Fruit fly (Drosophila melanogaster) whole organism, embryonic: ENCODE measurements around the gene APP-BP1.

Source experiments
- Adf1 ChIP-seq: fragments of 200-800 bp; sonication (Bioruptor generic); IDR thresholded peaks from 2 replicates; pipeline ENCODE4 v1.3.6; 2022; ENCODE audit warnings: missing biosample characterization, missing genetic modification characterization
- Antp ChIP-seq: fragments of 200-800 bp; sonication (Bioruptor generic); optimal IDR thresholded peaks from 3 replicates; lab custom pipeline; 2016; ENCODE audit warnings: missing biosample characterization, missing genetic modification characterization
- Atf6 ChIP-seq: fragments of 200-800 bp; sonication (Bioruptor generic); IDR thresholded peaks from 2 replicates; pipeline ENCODE4 v1.3.6; 2022; ENCODE audit warnings: missing biosample characterization, missing genetic modification characterization
- CG10321 ChIP-seq: fragments of 200-800 bp; sonication (Bioruptor generic); IDR thresholded peaks from 2 replicates; pipeline ENCODE4 v1.3.6; 2022; ENCODE audit warnings: missing biosample characterization, missing genetic modification characterization
- CG11456 ChIP-seq: fragments of 200-800 bp; sonication (Bioruptor generic); IDR thresholded peaks from 3 replicates; pipeline ENCODE4 v1.3.6; 2022; ENCODE audit warnings: missing biosample characterization, missing genetic modification characterization
- CG12744 ChIP-seq: fragments of 200-800 bp; sonication (Bioruptor generic); optimal IDR thresholded peaks from 2 replicates; lab custom pipeline; 2016; ENCODE audit warnings: missing biosample characterization, missing genetic modification characterization
- CG12769 ChIP-seq: fragments of 200-800 bp; sonication (Bioruptor generic); optimal IDR thresholded peaks from 2 replicates; lab custom pipeline; 2019; ENCODE audit warnings: missing biosample characterization, mild to moderate bottlenecking, missing genetic modification characterization, moderate library complexity
- CG14441 ChIP-seq: fragments of 200-800 bp; sonication (Bioruptor generic); IDR thresholded peaks from 2 replicates; pipeline ENCODE4 v1.3.6; 2022; ENCODE audit warnings: missing biosample characterization, missing genetic modification characterization
- CG16863 ChIP-seq: fragments of 200-800 bp; sonication (Bioruptor generic); optimal IDR thresholded peaks from 3 replicates; lab custom pipeline; 2016; ENCODE audit warnings: missing biosample characterization, missing genetic modification characterization
- CG2875 ChIP-seq: fragments of 200-800 bp; sonication (Bioruptor generic); optimal IDR thresholded peaks from 2 replicates; lab custom pipeline; 2017; ENCODE audit warnings: missing biosample characterization, mild to moderate bottlenecking, missing genetic modification characterization, missing genetic modification reagents
- CG32767 ChIP-seq: fragments of 200-800 bp; sonication (Bioruptor generic); IDR thresholded peaks from 2 replicates; pipeline ENCODE4 v1.3.6; 2022; ENCODE audit warnings: missing biosample characterization, missing genetic modification characterization
- CG32772 ChIP-seq: fragments of 200-800 bp; sonication (Bioruptor generic); IDR thresholded peaks from 2 replicates; pipeline ENCODE4 v1.3.6; 2022; ENCODE audit warnings: missing biosample characterization, missing genetic modification characterization
- CG3407 ChIP-seq: fragments of 200-800 bp; sonication (Bioruptor generic); optimal IDR thresholded peaks from 2 replicates; lab custom pipeline; 2018; ENCODE audit warnings: missing biosample characterization, mild to moderate bottlenecking, missing genetic modification characterization
- CG34224 ChIP-seq: fragments of 200-800 bp; sonication (Bioruptor generic); IDR thresholded peaks from 3 replicates; pipeline ENCODE4 v1.3.6; 2022; ENCODE audit warnings: missing biosample characterization, missing genetic modification characterization; ENCODE audit not compliant: partially characterized antibody
- CG34422 ChIP-seq: fragments of 200-800 bp; sonication (Bioruptor generic); IDR thresholded peaks from 3 replicates; pipeline ENCODE4 v1.3.6; 2022; ENCODE audit warnings: missing biosample characterization, missing genetic modification characterization
- CG4707 ChIP-seq: fragments of 200-800 bp; sonication (Bioruptor generic); optimal IDR thresholded peaks from 2 replicates; lab custom pipeline; 2018; ENCODE audit warnings: missing biosample characterization, mild to moderate bottlenecking, missing genetic modification characterization, moderate library complexity
- CG6272 ChIP-seq: fragments of 200-800 bp; sonication (Bioruptor generic); IDR thresholded peaks from 2 replicates; pipeline ENCODE4 v1.3.6; 2022; ENCODE audit warnings: missing biosample characterization, missing genetic modification characterization
- CG9215 ChIP-seq: fragments of 200-800 bp; sonication (Bioruptor generic); IDR thresholded peaks from 2 replicates; pipeline ENCODE4 v1.3.6; 2022; ENCODE audit warnings: missing biosample characterization, missing genetic modification characterization
- CG9797 ChIP-seq: fragments of 200-800 bp; sonication (Bioruptor generic); optimal IDR thresholded peaks from 3 replicates; lab custom pipeline; 2018; ENCODE audit warnings: missing biosample characterization, mild to moderate bottlenecking, missing genetic modification characterization
- CG9932 ChIP-seq: fragments of 200-800 bp; sonication (Bioruptor generic); IDR thresholded peaks from 2 replicates; pipeline ENCODE4 v1.3.6; 2022; ENCODE audit warnings: missing biosample characterization, missing genetic modification characterization
- Dp ChIP-seq: fragments of 200-800 bp; sonication (Bioruptor generic); optimal IDR thresholded peaks from 2 replicates; lab custom pipeline; 2018; ENCODE audit warnings: missing biosample characterization, mild to moderate bottlenecking, missing genetic modification characterization, moderate library complexity
- Drgx ChIP-seq: fragments of 200-800 bp; sonication (Bioruptor generic); IDR thresholded peaks from 2 replicates; pipeline ENCODE4 v1.3.6; 2022; ENCODE audit warnings: missing biosample characterization, missing genetic modification characterization
- Ets65A ChIP-seq: fragments of 200-800 bp; sonication (Bioruptor generic); peaks from one replicate; lab custom pipeline; 2016; ENCODE audit warnings: missing biosample characterization, missing genetic modification characterization
- H2.0 ChIP-seq: fragments of 200-800 bp; sonication (Bioruptor generic); IDR thresholded peaks from 2 replicates; pipeline ENCODE4 v1.3.6; 2022; ENCODE audit warnings: missing biosample characterization, missing genetic modification characterization
- MTF-1 ChIP-seq: fragments of 200-800 bp; sonication (Bioruptor generic); optimal IDR thresholded peaks from 2 replicates; lab custom pipeline; 2018; ENCODE audit warnings: missing biosample characterization, mild to moderate bottlenecking, missing genetic modification characterization, borderline replicate concordance
- NFAT ChIP-seq: fragments of 200-800 bp; sonication (Bioruptor generic); IDR thresholded peaks from 2 replicates; pipeline ENCODE4 v1.3.6; 2022; ENCODE audit warnings: missing biosample characterization, missing genetic modification characterization
- Oli ChIP-seq: fragments of 200-800 bp; sonication (Bioruptor generic); optimal IDR thresholded peaks from 2 replicates; lab custom pipeline; 2018; ENCODE audit warnings: missing biosample characterization, mild to moderate bottlenecking, missing genetic modification characterization, moderate library complexity
- Side ChIP-seq: fragments of 200-800 bp; sonication (Bioruptor generic); optimal IDR thresholded peaks from 2 replicates; lab custom pipeline; 2016; ENCODE audit warnings: missing biosample characterization, missing genetic modification characterization
- Xbp1 ChIP-seq: fragments of 200-800 bp; sonication (Bioruptor generic); optimal IDR thresholded peaks from 3 replicates; lab custom pipeline; 2016; ENCODE audit warnings: missing biosample characterization, mild to moderate bottlenecking, missing genetic modification characterization
- al ChIP-seq: fragments of 200-800 bp; sonication (Bioruptor generic); IDR thresholded peaks from 2 replicates; pipeline ENCODE4 v1.3.6; 2022; ENCODE audit warnings: missing biosample characterization, missing genetic modification characterization
- ap ChIP-seq: fragments of 200-800 bp; sonication (Bioruptor generic); IDR thresholded peaks from 2 replicates; pipeline ENCODE4 v1.3.6; 2022; ENCODE audit warnings: missing biosample characterization, missing genetic modification characterization
- cad ChIP-seq: fragments of >200 bp; optimal IDR thresholded peaks from 2 replicates; lab custom pipeline; 2017; ENCODE audit warnings: missing biosample characterization, missing genetic modification characterization
- chn ChIP-seq: fragments of 200-800 bp; sonication (Bioruptor generic); optimal IDR thresholded peaks from 2 replicates; lab custom pipeline; 2016; ENCODE audit warnings: missing biosample characterization, missing genetic modification characterization
- crol ChIP-seq: fragments of 200-800 bp; sonication (Bioruptor generic); IDR thresholded peaks from 2 replicates; pipeline ENCODE4 v1.3.6; 2022; ENCODE audit warnings: missing biosample characterization, missing genetic modification characterization
- disco-r ChIP-seq: fragments of 200-800 bp; sonication (Bioruptor generic); optimal IDR thresholded peaks from 2 replicates; lab custom pipeline; 2016; ENCODE audit warnings: missing biosample characterization, missing genetic modification characterization
- dysf ChIP-seq: fragments of 200-800 bp; sonication (Bioruptor generic); IDR thresholded peaks from 3 replicates; pipeline ENCODE4 v1.3.6; 2022; ENCODE audit warnings: missing biosample characterization, missing genetic modification characterization
- grau ChIP-seq: fragments of 200-800 bp; optimal IDR thresholded peaks from 3 replicates; lab custom pipeline; 2019; ENCODE audit warnings: missing biosample characterization, mild to moderate bottlenecking, missing genetic modification characterization, moderate library complexity
- hkb ChIP-seq, 2 experiments: fragments of 200-800 bp in 1 of 2; fragments of >200 bp in 1 of 2; sonication (Bioruptor generic) in 1 of 2; IDR thresholded peaks in 1 of 2; optimal IDR thresholded peaks in 1 of 2; 2 replicates each; pipeline versions ENCODE4 v1.3.6 to Lab custom; 2017 to 2022; ENCODE audit warnings: missing biosample characterization in 1 of 2, missing genetic modification characterization in 1 of 2
- ken ChIP-seq: fragments of 200-800 bp; sonication (Bioruptor generic); IDR thresholded peaks from 3 replicates; pipeline ENCODE4 v1.3.6; 2022; ENCODE audit warnings: missing biosample characterization, missing genetic modification characterization
- mirr ChIP-seq: fragments of 200-800 bp; sonication (Bioruptor generic); optimal IDR thresholded peaks from 3 replicates; lab custom pipeline; 2018; ENCODE audit warnings: missing biosample characterization, mild to moderate bottlenecking, missing genetic modification characterization
- ranshi ChIP-seq: fragments of 200-800 bp; sonication (Bioruptor generic); IDR thresholded peaks from 2 replicates; pipeline ENCODE4 v1.3.6; 2022; ENCODE audit warnings: missing biosample characterization, missing genetic modification characterization
- rib ChIP-seq: fragments of 200-800 bp; sonication (Bioruptor generic); IDR thresholded peaks from 2 replicates; pipeline ENCODE4 v1.3.6; 2022; ENCODE audit warnings: missing biosample characterization, missing genetic modification characterization
- sc ChIP-seq, 3 experiments: fragments of >200 bp in 2 of 3; fragments of 200-800 bp in 1 of 3; sonication (Bioruptor generic) in 1 of 3; optimal IDR thresholded peaks; 2 replicates in 2 of 3; 3 replicates in 1 of 3; lab custom pipeline; 2017; ENCODE audit warnings: mild to moderate bottlenecking in 1 of 3, missing biosample characterization in 1 of 3, missing genetic modification characterization in 1 of 3, missing genetic modification reagents in 1 of 3
- sd ChIP-seq: fragments of 200-800 bp; sonication (Bioruptor generic); optimal IDR thresholded peaks from 3 replicates; lab custom pipeline; 2018; ENCODE audit warnings: missing biosample characterization, mild to moderate bottlenecking, missing genetic modification characterization, moderate library complexity
- sens ChIP-seq: fragments of 200-800 bp; sonication (Bioruptor generic); peaks from one replicate; lab custom pipeline; 2016; ENCODE audit warnings: missing biosample characterization, missing genetic modification characterization
- sqz ChIP-seq: fragments of 200-800 bp; sonication (Bioruptor generic); optimal IDR thresholded peaks from 3 replicates; lab custom pipeline; 2018; ENCODE audit warnings: missing biosample characterization, mild to moderate bottlenecking, missing genetic modification characterization
- stwl ChIP-seq: fragments of 200-800 bp; sonication (Bioruptor generic); optimal IDR thresholded peaks from 3 replicates; lab custom pipeline; 2018; ENCODE audit warnings: missing biosample characterization, mild to moderate bottlenecking, missing genetic modification characterization, moderate library complexity
- tgo ChIP-seq: fragments of 200-800 bp; sonication (Bioruptor generic); IDR thresholded peaks from 3 replicates; pipeline ENCODE4 v1.3.6; 2022; ENCODE audit warnings: missing biosample characterization, missing genetic modification characterization
- zen ChIP-seq: fragments of 200-800 bp; sonication (Bioruptor generic); optimal IDR thresholded peaks from 3 replicates; lab custom pipeline; 2018; ENCODE audit warnings: missing biosample characterization, mild to moderate bottlenecking, missing genetic modification characterization, moderate library complexity
- zfh2 ChIP-seq: fragments of 200-800 bp; sonication (Bioruptor generic); optimal IDR thresholded peaks from 2 replicates; lab custom pipeline; 2016; ENCODE audit warnings: missing biosample characterization, missing genetic modification characterization

The APP-BP1 gene

DNA sequence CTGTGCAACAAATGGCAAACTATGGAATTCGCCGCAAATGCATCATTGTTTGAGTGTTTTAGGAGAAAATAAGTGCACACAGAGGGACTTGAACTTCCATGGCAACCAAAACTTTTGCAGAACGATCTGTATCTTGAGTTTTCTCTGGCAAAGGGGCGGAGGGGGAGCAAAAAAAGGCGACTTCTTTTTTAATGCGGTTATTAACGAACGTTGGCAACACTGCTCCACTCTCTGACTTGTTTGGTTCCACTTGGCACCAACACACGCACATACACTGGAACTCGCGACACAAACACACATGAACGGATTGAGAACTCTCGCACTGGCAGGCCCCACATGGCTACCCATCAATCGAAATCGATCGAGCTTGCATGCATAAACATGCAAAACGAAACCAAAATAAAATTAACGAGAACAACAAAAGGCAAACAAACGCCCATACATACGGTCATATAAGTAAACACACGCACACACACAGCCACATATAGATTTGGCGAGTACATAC is 21.2 kb downstream of the APP-BP1 start:
- TF ChIP-seq sens (peak; percentile 14), Side (no peak), CG34224 (GFP tag; lab: Robert Waterston, UW) (0 out of 3 replicates have a peak, but pooled peaks have one; percentile 51), CG11456 (0 out of 3 replicates have a peak, but pooled peaks have one; percentile 70), cad (GFP tag; lab: Kevin White, UChicago) (peak; percentile 15), crol (GFP tag; lab: Robert Waterston, UW) (peak; percentile 77), Adf1 (GFP tag; lab: Robert Waterston, UW) (peak; percentile 11; the same call in 1 of the 2 replicates), al (GFP tag; lab: Robert Waterston, UW) (peak; percentile 40; the same call in 1 of the 2 replicates), CG32767 (GFP tag; lab: Robert Waterston, UW) (peak; percentile 16; the same call in 1 of the 2 replicates), NFAT (GFP tag; lab: Robert Waterston, UW) (peak; percentile 52; the same call in 1 of the 2 replicates), CG32772 (peak; percentile 55), CG2875 (GFP tag; lab: Kevin White, UChicago) (no peak), Oli (tag; lab: Kevin White, UChicago) (no peak), mirr (GFP tag; lab: Kevin White, UChicago) (no peak), rib (GFP tag; lab: Robert Waterston, UW) (no peak), CG16863 (GFP tag; lab: Kevin White, UChicago) (no peak), ken (0 out of 3 replicates have a peak, but pooled peaks have one; percentile 25), Dp (GFP tag; lab: Kevin White, UChicago) (no peak), zen (no peak), sd (tag; lab: Kevin White, UChicago) (no peak), CG12769 (tag; lab: Kevin White, UChicago) (peak; percentile 7), disco-r (GFP tag; lab: Kevin White, UChicago) (no peak), dysf (GFP tag; lab: Robert Waterston, UW) (peak; percentile 38; the same call in 1 of the 3 replicates), CG4707 (GFP tag; lab: Kevin White, UChicago) (no peak), tgo (peak; percentile 23; the same call in 1 of the 3 replicates), CG9932 (GFP tag; lab: Robert Waterston, UW) (peak; percentile 59), sc (optimal IDR thresholded peaks at IDR 0.05; lab: Kevin White, UChicago) (no peak), sc (GFP tag; optimal IDR thresholded peaks at IDR 0.05; lab: Kevin White, UChicago) (no peak), Drgx (peak; percentile 33; the same call in 1 of the 2 replicates), CG10321 (GFP tag; lab: Robert Waterston, UW) (no peak), CG12744 (GFP tag; lab: Kevin White, UChicago) (no peak), CG9215 (peak; percentile 84), ap (GFP tag; lab: Robert Waterston, UW) (no peak), CG9797 (GFP tag; lab: Kevin White, UChicago) (no peak), CG34422 (GFP tag; lab: Robert Waterston, UW) (no peak), hkb (optimal IDR thresholded peaks at IDR 0.05; lab: Kevin White, UChicago) (no peak), hkb (GFP tag; IDR thresholded peaks at IDR 0.05; lab: Robert Waterston, UW) (peak; percentile 6; the same call in 1 of the 2 replicates), Atf6 (GFP tag; lab: Robert Waterston, UW) (no peak), H2.0 (GFP tag; lab: Robert Waterston, UW) (peak; percentile 5; the same call in 1 of the 2 replicates), CG3407 (GFP tag; lab: Kevin White, UChicago) (no peak), chn (GFP tag; lab: Kevin White, UChicago) (peak; percentile 33), CG6272 (GFP tag; lab: Robert Waterston, UW) (peak; percentile 23; the same call in 1 of the 2 replicates), Antp (GFP tag; lab: Kevin White, UChicago) (peak; percentile 29), ranshi (no peak), grau (tag; lab: Kevin White, UChicago) (peak; percentile 5), Xbp1 (GFP tag; lab: Kevin White, UChicago) (peak; percentile 14), stwl (tag; lab: Kevin White, UChicago) (peak; percentile 1), zfh2 (GFP tag; lab: Kevin White, UChicago) (peak; percentile 32), sqz (GFP tag; lab: Kevin White, UChicago) (no peak), CG14441 (GFP tag; lab: Robert Waterston, UW) (peak; percentile 54; the same call in 1 of the 2 replicates), Ets65A (peak; percentile 53), MTF-1 (GFP tag; lab: Kevin White, UChicago) (no peak)
